Worm (Caenorhabditis elegans) whole organism, early embryonic: ENCODE results near the gene sqv-3.

Source experiments
- B0310.2 ChIP-seq: sonication (generic microtip); optimal IDR thresholded peaks from 2 replicates; lab custom pipeline; 2016; ENCODE audit warnings: mild to moderate bottlenecking, missing genetic modification characterization, missing compliant biosample characterization
- F13C5.2 ChIP-seq: sonication (generic microtip); optimal IDR thresholded peaks from 2 replicates; lab custom pipeline; 2017; ENCODE audit warnings: mild to moderate bottlenecking, missing genetic modification characterization, inconsistent platforms, missing compliant biosample characterization
- aly-1 ChIP-seq: sonication (generic microtip); optimal IDR thresholded peaks from 2 replicates; lab custom pipeline; 2016; ENCODE audit warnings: missing genetic modification characterization, missing compliant biosample characterization
- ama-1 ChIP-seq: fragments of 150-350 bp; optimal IDR thresholded peaks from 2 replicates; lab custom pipeline; 2014
- ceh-13 ChIP-seq: fragments of 200-800 bp; sonication (Bioruptor generic); optimal IDR thresholded peaks from 2 replicates; lab custom pipeline; 2018; ENCODE audit warnings: mild to moderate bottlenecking, missing genetic modification characterization, missing compliant biosample characterization
- ceh-36 ChIP-seq: sonication (generic microtip); optimal IDR thresholded peaks from 2 replicates; lab custom pipeline; 2016; ENCODE audit warnings: missing genetic modification characterization, inconsistent platforms, missing compliant biosample characterization
- ets-7 ChIP-seq: sonication (generic microtip); optimal IDR thresholded peaks from 2 replicates; lab custom pipeline; 2016; ENCODE audit warnings: missing genotype, missing genetic modification characterization, missing compliant biosample characterization
- flt-1 ChIP-seq: fragments of 200-800 bp; sonication (Bioruptor generic); IDR thresholded peaks from 2 replicates; pipeline ENCODE4 v1.3.6; 2022; ENCODE audit warnings: missing genetic modification characterization, missing compliant biosample characterization
- hmbx-1 ChIP-seq: sonication (generic microtip); optimal IDR thresholded peaks from 2 replicates; lab custom pipeline; 2016; ENCODE audit warnings: mild to moderate bottlenecking, missing genetic modification characterization, missing compliant biosample characterization
- hmg-4 ChIP-seq: fragments of 200-800 bp; sonication (Bioruptor generic); optimal IDR thresholded peaks from 2 replicates; lab custom pipeline; 2018; ENCODE audit warnings: mild to moderate bottlenecking, missing genetic modification characterization, missing compliant biosample characterization
- hnd-1 ChIP-seq: sonication (generic microtip); optimal IDR thresholded peaks from 2 replicates; lab custom pipeline; 2016; ENCODE audit warnings: missing genetic modification characterization, missing compliant biosample characterization
- pes-1 ChIP-seq: fragments of 200-800 bp; sonication (Bioruptor generic); IDR thresholded peaks from 2 replicates; pipeline ENCODE4 v1.3.6; 2022; ENCODE audit warnings: missing genetic modification reagents, missing genetic modification characterization, missing compliant biosample characterization
- scrt-1 ChIP-seq: fragments of 200-800 bp; sonication (Bioruptor generic); IDR thresholded peaks from 2 replicates; pipeline ENCODE4 v1.3.6; 2022; ENCODE audit warnings: missing genetic modification characterization, missing compliant biosample characterization
- sea-1 ChIP-seq: fragments of 200-800 bp; sonication (Bioruptor generic); conservative IDR thresholded peaks from 2 replicates; pipeline ENCODE4 v1.3.6; 2022; ENCODE audit warnings: missing genetic modification characterization, missing compliant biosample characterization
- tbx-11 ChIP-seq: fragments of 200-800 bp; sonication (Bioruptor generic); IDR thresholded peaks from 2 replicates; pipeline ENCODE4 v1.3.6; 2022; ENCODE audit warnings: missing genetic modification characterization, missing compliant biosample characterization
- tbx-37 ChIP-seq: fragments of 200-800 bp; sonication (Bioruptor generic); conservative IDR thresholded peaks from 2 replicates; pipeline ENCODE4 v1.3.6; 2022; ENCODE audit warnings: missing genetic modification reagents, missing genetic modification characterization, missing compliant biosample characterization
- tra-4 ChIP-seq: sonication (generic microtip); optimal IDR thresholded peaks from 2 replicates; lab custom pipeline; 2017; ENCODE audit warnings: missing genetic modification characterization, missing compliant biosample characterization

Gene sqv-3

DNA sequence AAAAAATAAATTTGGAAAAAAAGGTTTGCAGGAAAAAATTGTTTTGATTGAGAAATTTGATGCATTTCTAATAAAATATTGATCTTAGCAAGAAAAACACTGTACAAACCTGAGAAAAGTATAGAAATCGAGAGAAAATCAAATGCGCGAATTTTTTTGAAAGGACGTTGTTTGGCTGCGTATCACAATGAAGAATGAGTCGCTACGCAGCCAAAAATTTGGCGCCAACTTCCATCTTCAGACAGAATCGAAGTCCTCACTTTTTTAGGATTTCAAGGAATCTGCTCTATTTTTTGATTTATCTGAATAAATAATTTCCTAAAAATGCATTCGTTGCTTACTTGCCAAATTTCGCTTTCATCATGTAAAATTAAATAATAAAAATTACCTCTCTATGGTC, 33.5 kb downstream of the sqv-3 start:
- no peak for TF ChIP-seq ets-7
- TF ChIP-seq tra-4 (tag; lab: Kevin White, UChicago), result no peak
- no peak for TF ChIP-seq hnd-1
- TF ChIP-seq ceh-36 (tag; lab: Kevin White, UChicago), result no peak
- no peak for TF ChIP-seq hmbx-1 (tag; lab: Kevin White, UChicago)

DNA sequence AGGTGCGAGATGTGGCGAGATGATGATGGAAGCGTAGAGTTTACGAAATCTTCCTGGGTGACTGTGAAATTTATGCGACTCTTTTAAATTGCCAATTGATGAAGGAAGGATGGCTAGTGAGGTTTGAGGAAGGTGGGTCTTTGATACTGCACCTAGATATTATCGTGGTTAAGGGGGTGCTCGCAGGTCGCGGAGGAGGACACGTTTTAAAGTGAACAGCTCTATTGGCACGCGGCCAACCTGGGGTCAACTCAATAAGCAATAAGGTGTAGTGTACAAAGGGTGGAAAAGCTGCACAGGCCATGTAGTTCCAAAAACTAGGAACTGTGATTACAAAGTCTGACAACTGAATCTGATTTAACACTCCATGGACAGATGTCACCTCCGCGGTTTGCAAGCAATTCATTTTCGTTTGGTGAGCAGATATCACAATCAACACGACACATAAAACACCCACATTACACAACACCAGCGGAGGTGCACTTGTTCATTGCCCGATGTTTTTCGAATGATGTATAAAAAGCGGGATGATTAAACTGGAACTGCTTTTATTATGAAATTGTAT, 34.7 kb downstream of the sqv-3 start:
- TF ChIP-seq sea-1 (GFP tag; lab: Robert Waterston, UW) (no peak), F13C5.2 (tag; lab: Kevin White, UChicago) (no peak), tra-4 (tag; lab: Kevin White, UChicago) (no peak), scrt-1 (GFP tag; lab: Robert Waterston, UW) (no peak), hnd-1 (no peak), ets-7 (no peak), B0310.2 (tag; lab: Kevin White, UChicago) (no peak), ceh-36 (tag; lab: Kevin White, UChicago) (no peak), tbx-37 (GFP tag; lab: Robert Waterston, UW) (no peak), pes-1 (GFP tag; lab: Robert Waterston, UW) (no peak), tbx-11 (GFP tag; lab: Robert Waterston, UW) (no peak), ama-1 (no peak), aly-1 (tag; lab: Kevin White, UChicago) (no peak), hmbx-1 (tag; lab: Kevin White, UChicago) (no peak), ceh-13 (GFP tag; lab: Kevin White, UChicago) (no peak), hmg-4 (GFP tag; lab: Kevin White, UChicago) (no peak), flt-1 (GFP tag; lab: Robert Waterston, UW) (no peak)

DNA sequence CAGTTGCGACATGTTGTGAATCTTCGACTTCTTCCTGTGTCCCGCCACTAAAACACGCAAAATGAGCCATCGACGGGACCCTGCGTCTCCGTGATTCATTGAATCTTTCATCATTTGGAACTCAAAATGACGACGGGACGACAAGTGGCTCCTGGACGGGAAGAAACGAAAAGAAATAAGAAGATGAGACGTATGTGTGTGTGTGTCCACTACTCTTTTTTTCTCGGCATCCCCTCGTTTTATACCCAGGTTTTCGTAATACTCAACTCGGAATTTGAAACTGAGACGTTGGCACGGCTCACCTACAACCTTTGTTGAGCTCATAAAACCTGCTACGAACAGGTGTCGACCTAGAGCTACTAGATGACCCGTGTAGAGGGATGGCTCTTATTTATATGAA, 35.6 kb downstream of the sqv-3 start:
- no peak for TF ChIP-seq tbx-11 (GFP tag; lab: Robert Waterston, UW)

DNA sequence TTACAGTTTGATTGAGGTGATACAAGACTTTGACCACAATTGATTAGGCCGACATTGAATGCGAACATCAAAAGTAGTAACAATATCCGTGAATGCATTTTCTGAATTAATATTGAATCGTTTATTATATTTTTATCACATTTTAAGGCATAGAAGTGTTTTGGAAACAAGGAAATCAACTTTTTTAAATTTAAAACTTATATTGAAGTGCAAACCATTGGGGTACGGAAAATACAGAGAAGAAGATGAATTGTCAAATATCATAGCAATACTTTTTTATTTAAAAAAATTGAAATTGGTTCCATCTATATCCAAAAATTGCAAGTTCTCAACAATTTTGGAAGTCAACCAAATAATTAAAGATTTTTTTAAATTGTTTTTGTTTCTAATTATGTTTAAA, 36.9 kb downstream of the sqv-3 start, which contains the start of gene T05G5.1:
TSS of gene T05G5.1 (minus strand) at position 101 of the 400 bp plus-strand sequence.
- TF ChIP-seq aly-1 (tag; lab: Kevin White, UChicago) (no peak), flt-1 (GFP tag; lab: Robert Waterston, UW) (no peak), F13C5.2 (tag; lab: Kevin White, UChicago) (no peak), ets-7 (no peak), tbx-37 (GFP tag; lab: Robert Waterston, UW) (no peak), tbx-11 (GFP tag; lab: Robert Waterston, UW) (no peak), hmg-4 (GFP tag; lab: Kevin White, UChicago) (no peak)

DNA sequence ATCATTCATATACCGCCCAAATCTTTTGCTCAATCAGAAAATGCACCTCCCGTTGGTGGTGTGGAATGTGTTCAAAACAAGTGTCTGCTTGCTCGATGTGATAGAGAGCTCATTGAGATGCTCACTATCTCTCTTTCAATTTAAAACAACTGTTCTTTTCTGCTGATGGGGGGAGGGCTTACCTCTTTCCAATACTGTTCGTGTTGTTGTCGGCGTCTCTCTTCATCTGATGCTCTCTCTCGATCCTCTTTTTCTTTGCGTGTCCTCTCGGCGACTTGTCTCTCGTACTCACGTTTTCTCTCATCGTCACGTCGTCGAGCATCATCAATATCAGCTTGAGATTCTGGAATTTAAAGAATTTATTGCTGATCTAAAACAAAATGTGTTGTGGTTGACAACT, 38.2 kb downstream of the sqv-3 start:
- TF ChIP-seq hmg-4 (GFP tag; lab: Kevin White, UChicago), result no peak
- TF ChIP-seq scrt-1 (GFP tag; lab: Robert Waterston, UW), result no peak
- TF ChIP-seq hnd-1, result no peak
- TF ChIP-seq sea-1 (GFP tag; lab: Robert Waterston, UW), result no peak
- no peak for TF ChIP-seq B0310.2 (tag; lab: Kevin White, UChicago)
- no peak for TF ChIP-seq tbx-11 (GFP tag; lab: Robert Waterston, UW)
- no peak for TF ChIP-seq ceh-36 (tag; lab: Kevin White, UChicago)

DNA sequence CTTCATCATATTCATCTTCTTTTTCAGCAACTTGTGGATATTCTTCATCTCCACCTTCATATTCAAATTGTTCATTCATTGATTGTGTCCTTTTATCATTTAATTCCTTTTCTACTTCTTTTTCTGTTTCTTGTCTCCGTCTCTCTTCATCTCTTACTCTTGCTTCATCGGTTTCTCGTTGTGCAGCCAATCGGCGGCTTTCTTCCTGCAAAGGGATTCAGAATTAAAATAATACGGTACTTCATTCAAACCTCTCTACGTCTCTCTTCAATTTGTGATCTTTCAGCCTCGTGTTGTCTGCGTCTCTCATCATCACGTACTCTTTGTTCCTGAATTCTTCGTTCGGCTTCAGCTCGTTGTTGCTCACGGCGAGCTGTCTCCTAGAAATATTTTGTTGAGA, 39.5 kb downstream of the sqv-3 start:
- TF ChIP-seq ets-7 (no peak), ceh-13 (GFP tag; lab: Kevin White, UChicago) (no peak), hnd-1 (no peak), flt-1 (GFP tag; lab: Robert Waterston, UW) (no peak), pes-1 (GFP tag; lab: Robert Waterston, UW) (no peak), sea-1 (GFP tag; lab: Robert Waterston, UW) (no peak), F13C5.2 (tag; lab: Kevin White, UChicago) (no peak), hmg-4 (GFP tag; lab: Kevin White, UChicago) (no peak), aly-1 (tag; lab: Kevin White, UChicago) (no peak), scrt-1 (GFP tag; lab: Robert Waterston, UW) (no peak), tbx-37 (GFP tag; lab: Robert Waterston, UW) (no peak), ama-1 (no peak), tra-4 (tag; lab: Kevin White, UChicago) (no peak), B0310.2 (tag; lab: Kevin White, UChicago) (no peak), ceh-36 (tag; lab: Kevin White, UChicago) (no peak)

DNA sequence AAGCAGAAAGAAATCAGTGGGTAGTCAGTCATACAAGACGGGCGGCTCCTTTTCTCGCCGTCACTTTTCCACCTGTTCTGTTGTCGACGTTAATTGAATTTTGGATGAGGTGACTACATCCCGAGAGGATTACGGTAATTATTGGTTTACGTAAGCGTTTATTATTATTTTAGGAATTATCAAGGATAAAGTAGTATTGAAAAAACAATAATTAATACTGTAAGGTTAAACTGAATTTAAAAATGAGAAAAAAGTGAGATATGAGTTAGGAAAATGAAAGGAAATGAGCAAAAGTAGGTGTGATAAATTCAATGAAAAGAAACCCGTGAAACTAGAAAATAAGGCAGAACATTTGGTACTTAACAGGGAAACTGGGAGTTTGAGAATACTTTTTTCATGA, 41.2 kb downstream of the sqv-3 start, which contains the start of gene hlh-4:
TSS of gene hlh-4 (minus strand) at position 101 of the 400 bp plus-strand sequence.
- no peak for TF ChIP-seq ama-1
- TF ChIP-seq sea-1 (GFP tag; lab: Robert Waterston, UW), result no peak
- TF ChIP-seq B0310.2 (tag; lab: Kevin White, UChicago), result no peak
- no peak for TF ChIP-seq hnd-1
- TF ChIP-seq F13C5.2 (tag; lab: Kevin White, UChicago), result no peak
- no peak for TF ChIP-seq flt-1 (GFP tag; lab: Robert Waterston, UW)
- no peak for TF ChIP-seq tbx-11 (GFP tag; lab: Robert Waterston, UW)
- no peak for TF ChIP-seq aly-1 (tag; lab: Kevin White, UChicago)
- no peak for TF ChIP-seq tbx-37 (GFP tag; lab: Robert Waterston, UW)
- no peak for TF ChIP-seq scrt-1 (GFP tag; lab: Robert Waterston, UW)
- no peak for TF ChIP-seq pes-1 (GFP tag; lab: Robert Waterston, UW)
- no peak for TF ChIP-seq ets-7
- no peak for TF ChIP-seq hmbx-1 (tag; lab: Kevin White, UChicago)
- no peak for TF ChIP-seq hmg-4 (GFP tag; lab: Kevin White, UChicago)
- no peak for TF ChIP-seq ceh-36 (tag; lab: Kevin White, UChicago)
- TF ChIP-seq tra-4 (tag; lab: Kevin White, UChicago), result no peak
- TF ChIP-seq ceh-13 (GFP tag; lab: Kevin White, UChicago), result no peak
